Fruit fly (Drosophila melanogaster) S2 (cell line): Measurements from ENCODE around the gene Paris.

ENCODE experiments used
- CG8478 ChIP-seq: fragments of >200 bp; optimal IDR thresholded peaks from 2 replicates; lab custom pipeline; 2018
- CTCF ChIP-seq, 2 experiments: fragments of >200 bp; optimal IDR thresholded peaks; 2 replicates each; lab custom pipeline; 2018

Gene Paris

DNA sequence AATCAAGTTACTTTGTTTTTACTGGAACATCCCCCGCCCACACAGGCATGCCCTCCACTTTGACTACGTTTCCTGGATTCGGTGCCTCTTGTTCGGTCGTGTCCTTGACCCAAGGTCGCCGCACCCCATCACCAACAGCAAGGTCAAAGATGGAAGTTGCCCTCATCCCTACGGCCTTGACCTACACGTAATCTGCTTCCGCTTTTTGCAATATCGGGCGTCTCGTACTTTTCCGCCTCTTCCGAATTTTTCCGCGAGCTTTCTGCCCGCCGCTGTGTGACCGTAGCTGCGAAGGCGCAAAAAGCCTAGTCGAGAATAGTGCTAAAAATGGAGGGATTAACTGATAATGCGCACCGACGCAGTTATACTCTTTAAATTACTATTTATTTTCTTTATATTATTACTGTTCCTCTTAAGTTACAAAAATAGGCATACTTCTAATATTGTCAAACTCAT, 6.8 kb upstream of the Paris start, which contains the start of gene Gs1l:
Gs1l (minus strand) TSS at position 269 of the 456 bp plus-strand sequence.
- TF ChIP-seq CTCF (optimal IDR thresholded peaks at IDR 0.05; lab: Kevin White, UChicago) = no peak
- TF ChIP-seq CG8478 (lab: Kevin White, UChicago) = no peak

DNA sequence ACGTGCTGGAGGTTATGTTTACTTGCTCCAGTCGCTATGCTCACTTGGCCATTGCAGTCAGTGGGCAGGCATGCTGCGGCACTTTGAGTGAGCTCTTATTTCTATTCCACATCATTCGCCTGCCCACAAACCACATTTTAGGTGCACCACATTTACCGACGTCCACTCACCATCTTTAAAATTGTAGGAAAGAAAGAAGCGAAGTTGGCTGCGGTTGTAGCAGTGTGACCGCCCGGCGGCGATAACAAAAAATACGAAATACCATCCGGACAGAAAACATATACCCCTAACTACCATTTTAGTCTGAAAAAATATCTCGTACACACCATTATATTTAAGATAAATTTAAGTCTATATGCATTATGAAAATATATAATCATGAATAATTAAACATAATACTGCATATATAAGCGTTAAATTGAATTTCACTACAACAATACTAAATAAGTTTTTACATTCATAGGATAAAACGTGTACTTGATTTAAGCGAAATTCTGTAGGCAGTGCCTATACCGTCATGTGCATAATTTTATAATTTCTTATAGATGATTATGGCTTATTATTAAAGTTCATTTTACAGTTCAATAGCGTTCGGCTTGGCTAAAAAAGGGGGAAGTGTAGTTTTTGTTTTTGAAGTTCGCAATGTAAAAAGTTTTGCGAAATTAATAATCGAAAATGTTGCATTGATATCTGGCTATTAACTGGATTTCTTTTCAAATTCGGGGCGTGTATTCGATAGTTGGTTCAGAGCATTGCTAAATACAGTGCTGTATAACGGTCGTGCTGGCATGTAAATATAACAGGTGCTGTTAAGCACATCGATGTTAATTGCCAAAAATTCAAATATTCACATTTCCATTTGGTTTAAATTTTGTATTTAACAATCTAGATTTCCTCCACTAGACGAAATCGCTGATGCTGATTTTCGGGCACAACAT, 5.0 kb upstream of the Paris start, which contains the start of gene RpL27A:
RpL27A (minus strand) TSS at position 246 of the 938 bp plus-strand sequence.
- peak in 1 of 2 experiments; percentile 42 for TF ChIP-seq CTCF (optimal IDR thresholded peaks at IDR 0.05; lab: Kevin White, UChicago)
- TF ChIP-seq CG8478 (lab: Kevin White, UChicago) = no peak

DNA sequence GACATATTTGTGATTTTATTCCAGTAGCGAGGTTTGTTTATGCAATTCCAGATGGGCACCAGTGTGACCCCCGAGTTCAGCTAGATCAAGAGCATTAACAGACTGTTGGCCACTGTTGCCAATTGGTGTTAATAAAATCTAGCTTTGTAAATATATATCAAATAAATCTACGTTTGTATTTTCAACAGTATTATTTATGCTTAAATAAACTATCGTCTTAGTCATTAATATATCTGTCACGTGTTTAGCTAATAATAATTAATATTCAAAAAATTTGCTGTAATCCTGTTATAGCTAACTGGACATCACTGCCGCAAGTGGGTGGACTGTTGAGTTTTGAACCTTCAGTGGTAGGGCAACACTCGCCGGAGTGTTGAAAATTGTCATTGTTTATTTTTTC, 3.9 kb upstream of the Paris start, which contains the start of the genes mRpL27 and CG15435:
mRpL27 (minus strand) TSS at position 96 of the 400 bp plus-strand sequence.
CG15435 (plus strand) TSS at position 187 of the 400 bp plus-strand sequence.
- TF ChIP-seq CG8478 (lab: Kevin White, UChicago) (no peak), CTCF (optimal IDR thresholded peaks at IDR 0.05; lab: Kevin White, UChicago) (no peak)

DNA sequence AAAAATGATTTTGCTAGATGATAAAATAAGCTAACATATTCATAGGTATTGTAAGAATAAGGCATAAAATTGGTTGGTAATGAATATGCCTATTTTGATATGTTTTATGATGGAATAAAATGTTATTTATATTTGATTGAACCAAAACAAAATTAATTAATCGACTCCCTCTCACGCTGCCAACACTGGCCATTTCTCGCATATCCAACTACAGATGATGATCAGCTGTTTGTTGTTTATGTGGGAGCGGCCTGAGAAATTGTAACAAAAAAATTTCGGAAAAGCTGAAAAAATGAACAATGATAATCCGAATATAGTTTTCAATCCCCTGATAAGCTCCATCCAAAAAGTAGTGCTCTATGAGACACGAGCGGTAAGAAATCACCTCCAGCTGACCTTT, 1.5 kb downstream of the Paris start, which contains the start of gene FIG4:
FIG4 (plus strand) TSS at position 229 of the 400 bp plus-strand sequence.
- TF ChIP-seq CG8478 (lab: Kevin White, UChicago) = no peak

DNA sequence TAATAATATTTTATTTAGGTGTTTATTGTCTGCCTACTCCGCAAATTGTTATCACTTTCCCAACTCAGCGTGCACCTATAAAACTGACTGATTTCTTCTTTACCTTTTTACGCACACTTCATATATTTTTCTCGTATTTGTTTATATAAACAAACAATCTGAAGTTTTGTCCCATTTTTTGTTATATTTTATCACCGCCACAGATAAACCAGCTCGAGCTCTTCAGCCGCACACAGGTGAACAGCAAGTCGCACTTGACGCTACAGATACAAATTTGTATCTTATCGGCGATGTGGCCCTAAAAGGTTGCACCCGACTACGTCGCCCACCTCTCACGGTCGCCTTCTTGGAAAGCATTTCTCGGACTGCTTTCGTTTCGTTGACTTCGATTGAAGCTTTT, 12.0 kb downstream of the Paris start:
- no peak for TF ChIP-seq CG8478 (lab: Kevin White, UChicago)

DNA sequence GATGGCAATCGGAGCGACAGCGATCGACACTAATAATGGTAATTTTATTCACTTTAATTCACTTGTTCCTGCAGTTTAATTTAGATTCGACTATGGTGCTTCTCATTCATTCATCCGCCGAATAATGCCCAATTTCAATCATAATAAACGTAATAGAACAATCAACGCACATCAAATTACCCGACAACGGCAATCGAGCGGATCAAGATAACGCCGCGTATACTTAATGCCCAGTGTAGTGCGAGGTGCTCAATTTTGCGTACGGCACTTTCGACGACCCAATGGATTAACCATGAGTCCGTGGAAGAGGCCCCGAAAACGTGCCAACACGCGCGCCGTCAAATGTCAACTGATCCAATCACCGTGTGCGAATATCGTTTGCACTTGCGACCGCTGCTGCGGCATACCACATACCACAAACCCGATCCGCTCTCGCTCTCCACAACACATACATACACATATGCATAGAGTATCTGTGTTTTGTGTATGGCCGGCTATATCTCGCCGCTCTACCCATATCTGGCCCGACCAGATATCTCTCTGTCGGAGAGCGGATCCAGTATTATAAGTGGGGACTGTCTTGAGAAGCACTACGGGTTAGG, 13.4 kb downstream of the Paris start, which contains the start of gene ine:
ine (minus strand) TSS at position 351 of the 602 bp plus-strand sequence.
- no peak for TF ChIP-seq CG8478 (lab: Kevin White, UChicago)
- no peak for TF ChIP-seq CTCF (optimal IDR thresholded peaks at IDR 0.05; lab: Kevin White, UChicago)

DNA sequence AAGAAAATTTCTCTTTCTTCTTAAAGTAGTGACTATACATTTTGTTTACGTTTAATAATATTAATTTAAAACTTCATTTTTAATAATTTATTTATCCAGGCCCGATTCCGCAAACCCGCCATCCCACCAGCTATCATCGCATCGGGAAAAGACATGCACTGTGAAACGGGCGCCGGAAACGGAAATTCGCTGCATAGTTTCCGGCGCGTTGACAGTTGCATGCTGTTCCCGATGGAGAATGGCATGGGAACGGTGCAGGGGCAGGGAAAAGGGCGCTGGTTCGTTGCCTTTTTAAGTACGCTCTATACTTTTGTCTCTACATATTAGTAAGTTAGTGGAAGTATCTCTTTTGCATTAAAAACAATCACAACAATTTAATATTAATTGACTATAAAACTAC, 14.6 kb downstream of the Paris start:
- TF ChIP-seq CTCF (optimal IDR thresholded peaks at IDR 0.05; lab: Kevin White, UChicago) = no peak
- TF ChIP-seq CG8478 (lab: Kevin White, UChicago) = no peak
